Fruit fly (Drosophila melanogaster): ENCODE results near the gene CG32277.

Gene CG32277

DNA sequence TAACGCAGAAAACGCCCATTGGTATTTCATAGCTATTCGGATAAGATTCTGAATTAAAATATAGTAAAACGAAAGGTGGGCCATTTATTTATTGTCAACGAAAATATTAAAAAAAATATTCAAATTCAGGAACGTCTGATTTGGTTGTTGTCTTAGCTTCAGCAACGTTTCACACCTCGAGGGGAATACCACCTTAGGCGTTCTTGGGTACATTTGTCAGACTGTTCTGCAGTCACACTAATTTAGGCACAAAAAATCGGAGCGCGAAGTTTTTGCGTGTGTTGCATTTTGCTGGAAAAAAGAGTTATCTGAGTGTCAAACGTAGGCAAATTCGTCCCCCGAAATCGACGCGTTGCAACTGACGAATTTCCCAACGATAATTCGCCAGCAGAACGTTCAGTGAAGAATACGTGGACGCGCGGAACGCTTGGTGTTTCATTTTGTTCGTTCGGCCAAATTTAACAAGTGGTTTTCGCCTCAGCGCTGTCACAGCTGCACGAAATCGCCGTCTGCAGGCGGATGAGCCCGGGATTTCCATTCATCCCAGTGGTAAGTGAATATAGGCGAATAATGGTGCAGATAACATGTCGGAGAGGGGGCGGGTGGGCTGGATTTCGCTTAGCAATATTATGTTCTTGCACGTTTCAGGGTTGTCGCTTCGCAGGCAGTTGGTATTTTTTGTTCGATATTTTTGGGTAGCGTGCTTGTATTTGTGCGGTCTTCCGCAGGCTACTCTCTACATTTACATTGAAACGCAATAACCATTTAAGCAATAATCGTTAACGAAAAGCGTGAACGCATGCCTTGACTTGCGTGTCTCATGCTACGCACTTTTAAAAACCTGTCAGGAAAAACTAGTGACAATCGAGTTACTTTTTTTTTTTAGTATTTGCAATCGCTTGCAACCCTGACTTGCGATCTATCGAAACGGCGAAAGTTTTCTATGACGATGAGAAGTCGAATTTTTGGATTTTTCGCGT lies 19.8 kb upstream of the CG32277 start, which contains the start of gene Larp4B (continued):
- TF ChIP-seq Hr78 (GFP tag; optimal IDR thresholded peaks at IDR 0.05), result no peak
- TF ChIP-seq nerfin-2 (GFP tag; IDR thresholded peaks at IDR 0.05; ENCODE audit: partially characterized antibody), result no peak
- TF ChIP-seq Bteb2 (GFP tag; optimal IDR thresholded peaks at IDR 0.05), result peak; percentile 33
- TF ChIP-seq al (GFP tag; IDR thresholded peaks at IDR 0.05), result no peak
- no peak for TF ChIP-seq CG7372 (GFP tag; IDR thresholded peaks at IDR 0.05)
- no peak for TF ChIP-seq fd3F (GFP tag; optimal IDR thresholded peaks at IDR 0.05)
- no peak for TF ChIP-seq CG17912 (GFP tag; optimal IDR thresholded peaks at IDR 0.05)
- TF ChIP-seq Opbp (GFP tag; IDR thresholded peaks at IDR 0.05; ENCODE audit: partially characterized antibody), result peak; percentile 35; the same call in 2 of the 3 replicates
- TF ChIP-seq Usf (GFP tag; optimal IDR thresholded peaks at IDR 0.05), result no peak
- no peak for TF ChIP-seq esg (GFP tag; conservative IDR thresholded peaks at IDR 0.05)
- peak in 1 of 2 experiments; percentile 30 for TF ChIP-seq Pdp1 (GFP tag; optimal IDR thresholded peaks at IDR 0.05)
- peak; percentile 98 for TF ChIP-seq gfzf (GFP tag; optimal IDR thresholded peaks at IDR 0.05)
- no peak for TF ChIP-seq CG6683 (GFP tag; optimal IDR thresholded peaks at IDR 0.05)
- TF ChIP-seq eve (GFP tag; optimal IDR thresholded peaks at IDR 0.05), result no peak
- TF ChIP-seq HLH54F (GFP tag; optimal IDR thresholded peaks at IDR 0.05), result no peak
- no peak for TF ChIP-seq Awh (GFP tag; IDR thresholded peaks at IDR 0.05)
- TF ChIP-seq CG11398 (GFP tag; optimal IDR thresholded peaks at IDR 0.05), result no peak
- no peak for TF ChIP-seq ftz-f1 (GFP tag; optimal IDR thresholded peaks at IDR 0.05)
- peak; percentile 18; the same call in 1 of the 2 replicates for TF ChIP-seq CG4360 (GFP tag; IDR thresholded peaks at IDR 0.05)
- no peak for TF ChIP-seq CG12942 (GFP tag; optimal IDR thresholded peaks at IDR 0.05)
- no peak for TF ChIP-seq repo (GFP tag; optimal IDR thresholded peaks at IDR 0.05)
- TF ChIP-seq CG13287 (GFP tag; IDR thresholded peaks at IDR 0.05; ENCODE audit: partially characterized antibody), result peak; percentile 72
- TF ChIP-seq CG13424 (tag; optimal IDR thresholded peaks at IDR 0.05), result peak; percentile 14
- no peak for TF ChIP-seq Oli (tag; optimal IDR thresholded peaks at IDR 0.05)
- TF ChIP-seq Sry-β (GFP tag; optimal IDR thresholded peaks at IDR 0.05), result no peak
- no peak for TF ChIP-seq CG10654 (GFP tag; optimal IDR thresholded peaks at IDR 0.05)
- peak; percentile 58 for TF ChIP-seq CG13624 (GFP tag; optimal IDR thresholded peaks at IDR 0.05)
- TF ChIP-seq CG17568 (GFP tag; optimal IDR thresholded peaks at IDR 0.05), result no peak
- no peak for TF ChIP-seq stc (GFP tag; IDR thresholded peaks at IDR 0.05)
- TF ChIP-seq gro (GFP tag; optimal IDR thresholded peaks at IDR 0.05), result peak; percentile 45
- TF ChIP-seq CG31441 (GFP tag; IDR thresholded peaks at IDR 0.05), result no peak
- TF ChIP-seq abd-A (tag; optimal IDR thresholded peaks at IDR 0.05), result no peak
- peak; percentile 69 for TF ChIP-seq Sry-δ (GFP tag; optimal IDR thresholded peaks at IDR 0.05)
- TF ChIP-seq Drgx (GFP tag; IDR thresholded peaks at IDR 0.05), result no peak
- peak; percentile 37 for TF ChIP-seq sd (tag; optimal IDR thresholded peaks at IDR 0.05)
- no peak for TF ChIP-seq onecut (GFP tag; IDR thresholded peaks at IDR 0.05)
- TF ChIP-seq Taf1 (GFP tag; IDR thresholded peaks at IDR 0.05), result no peak
- no peak for TF ChIP-seq D19B (GFP tag; optimal IDR thresholded peaks at IDR 0.05)
- no peak for TF ChIP-seq CG10274 (GFP tag; optimal IDR thresholded peaks at IDR 0.05)
- TF ChIP-seq chn (GFP tag; optimal IDR thresholded peaks at IDR 0.05), result peak; percentile 13
- no peak for TF ChIP-seq gce (GFP tag; IDR thresholded peaks at IDR 0.05)
- peak; percentile 98 for TF ChIP-seq CG2116 (GFP tag; optimal IDR thresholded peaks at IDR 0.05)
- TF ChIP-seq org-1 (GFP tag; optimal IDR thresholded peaks at IDR 0.05), result no peak
- peak; percentile 38 for TF ChIP-seq grau (tag; optimal IDR thresholded peaks at IDR 0.05)
- no peak for TF ChIP-seq CG33557 (GFP tag; optimal IDR thresholded peaks at IDR 0.05)
- peak; percentile 56; the same call in 2 of the 3 replicates for TF ChIP-seq CG34422 (GFP tag; IDR thresholded peaks at IDR 0.05)
- no peak for TF ChIP-seq dysf (GFP tag; IDR thresholded peaks at IDR 0.05)
- no peak for TF ChIP-seq kay (GFP tag; optimal IDR thresholded peaks at IDR 0.05)
- no peak for TF ChIP-seq CG12155 (GFP tag; optimal IDR thresholded peaks at IDR 0.05)

All from whole organism, embryonic.